Worm (Caenorhabditis elegans) whole organism, L1 larva: Measurements from ENCODE around the gene T07E3.2.

Source experiments
- C16A3.4 ChIP-seq: fragments of 150-350 bp; optimal IDR thresholded peaks from 2 replicates; lab custom pipeline; 2014; ENCODE audit warnings: missing biosample characterization, missing genetic modification characterization
- C34B4.2 ChIP-seq: sonication (generic microtip); optimal IDR thresholded peaks from 2 replicates; lab custom pipeline; 2017; ENCODE audit warnings: mild to moderate bottlenecking, missing genetic modification characterization, missing compliant biosample characterization
- aly-2 ChIP-seq: fragments of 150-350 bp; optimal IDR thresholded peaks from 2 replicates; lab custom pipeline; 2014; ENCODE audit warnings: missing biosample characterization, missing genetic modification characterization
- ama-1 ChIP-seq: fragments of 150-350 bp; optimal IDR thresholded peaks from 2 replicates; lab custom pipeline; 2014
- blmp-1 ChIP-seq: fragments of 150-350 bp; optimal IDR thresholded peaks from 2 replicates; lab custom pipeline; 2014; ENCODE audit warnings: missing biosample characterization, missing genetic modification characterization
- ceh-63 ChIP-seq: fragments of 200-800 bp; sonication (Bioruptor generic); optimal IDR thresholded peaks from 2 replicates; lab custom pipeline; 2018; ENCODE audit warnings: mild to moderate bottlenecking, missing genetic modification characterization, missing compliant biosample characterization
- ceh-82 ChIP-seq, 3 experiments: fragments of 150-350 bp in 1 of 3; sonication (generic microtip) in 2 of 3; optimal IDR thresholded peaks; 2 replicates each; lab custom pipeline; 2014 to 2017; ENCODE audit warnings: missing biosample characterization in 3 of 3, missing genetic modification characterization in 3 of 3
- ceh-90 ChIP-seq: sonication (generic microtip); optimal IDR thresholded peaks from 2 replicates; lab custom pipeline; 2016; ENCODE audit warnings: missing genetic modification characterization, missing compliant biosample characterization
- dpl-1 ChIP-seq, 3 experiments: fragments of 150-350 bp in 2 of 3; sonication (generic microtip) in 1 of 3; optimal IDR thresholded peaks; 2 replicates each; lab custom pipeline; 2014 to 2017; ENCODE audit warnings: missing biosample characterization in 3 of 3, missing genetic modification characterization in 3 of 3, missing genetic modification reagents in 3 of 3
- dsc-1 ChIP-seq: sonication (generic microtip); optimal IDR thresholded peaks from 2 replicates; lab custom pipeline; 2016; ENCODE audit warnings: mild to moderate bottlenecking, missing genetic modification characterization, missing compliant biosample characterization
- egl-27 ChIP-seq, 2 experiments: fragments of 150-350 bp in 1 of 2; sonication (generic microtip); optimal IDR thresholded peaks; 3 replicates each; lab custom pipeline; 2017 to 2018; ENCODE audit warnings: missing biosample characterization in 2 of 2, missing genetic modification characterization in 2 of 2, missing genetic modification reagents in 2 of 2
- elt-2 ChIP-seq: sonication (generic microtip); optimal IDR thresholded peaks from 2 replicates; lab custom pipeline; 2016; ENCODE audit warnings: missing genetic modification characterization, mild to moderate bottlenecking, inconsistent platforms, missing compliant biosample characterization, missing genetic modification reagents
- elt-3 ChIP-seq, 6 experiments: fragments of 150-350 bp in 1 of 6; sonication (generic microtip); optimal IDR thresholded peaks; 2 replicates each; lab custom pipeline; 2017 to 2018; ENCODE audit warnings: missing biosample characterization in 6 of 6, missing genetic modification characterization in 6 of 6, inconsistent platforms in 1 of 6
- fkh-10 ChIP-seq: sonication (generic microtip); optimal IDR thresholded peaks from 2 replicates; lab custom pipeline; 2017; ENCODE audit warnings: missing biosample characterization, missing genetic modification reagents, missing genetic modification characterization
- fkh-8 ChIP-seq: sonication (generic microtip); optimal IDR thresholded peaks from 2 replicates; lab custom pipeline; 2016; ENCODE audit warnings: mild to moderate bottlenecking, missing genetic modification characterization, missing compliant biosample characterization
- grh-1 ChIP-seq: fragments of 200-800 bp; sonication (Bioruptor generic); IDR thresholded peaks from 2 replicates; pipeline ENCODE4 v1.3.6; 2022; ENCODE audit warnings: missing genetic modification reagents, missing genetic modification characterization, missing compliant biosample characterization
- hlh-17 ChIP-seq: fragments of 200-800 bp; sonication (Bioruptor generic); optimal IDR thresholded peaks from 2 replicates; lab custom pipeline; 2018; ENCODE audit warnings: missing genetic modification characterization, mild to moderate bottlenecking, missing compliant biosample characterization, moderate library complexity, borderline replicate concordance
- irx-1 ChIP-seq: sonication (generic microtip); optimal IDR thresholded peaks from 2 replicates; lab custom pipeline; 2016; ENCODE audit warnings: missing genetic modification characterization, missing compliant biosample characterization
- isw-1 ChIP-seq: fragments of 200-800 bp; sonication (Bioruptor generic); IDR thresholded peaks from 2 replicates; pipeline ENCODE4 v1.3.6; 2022; ENCODE audit warnings: missing genetic modification characterization, missing compliant biosample characterization
- jun-1 ChIP-seq: fragments of 150-350 bp; optimal IDR thresholded peaks from 2 replicates; lab custom pipeline; 2014; ENCODE audit warnings: missing biosample characterization, missing genetic modification reagents, missing genetic modification characterization
- lin-15B ChIP-seq: fragments of 150-350 bp; sonication (generic microtip); optimal IDR thresholded peaks from 3 replicates; lab custom pipeline; 2014; ENCODE audit warnings: missing biosample characterization, missing genetic modification characterization
- lin-35 ChIP-seq, 2 experiments: fragments of 150-350 bp; optimal IDR thresholded peaks; 2 replicates each; lab custom pipeline; 2014; ENCODE audit warnings: missing biosample characterization in 2 of 2, missing genetic modification characterization in 2 of 2, missing genetic modification reagents in 2 of 2
- lin-39 ChIP-seq: fragments of 150-350 bp; optimal IDR thresholded peaks from 2 replicates; lab custom pipeline; 2014; ENCODE audit warnings: missing biosample characterization, missing genetic modification reagents, missing genetic modification characterization
- lsy-2 ChIP-seq, 2 experiments: fragments of 150-350 bp; optimal IDR thresholded peaks; 2 replicates each; lab custom pipeline; 2014; ENCODE audit warnings: missing biosample characterization in 2 of 2, missing genetic modification characterization in 2 of 2
- mab-9 ChIP-seq: fragments of 200-800 bp; sonication (Bioruptor generic); IDR thresholded peaks from 2 replicates; pipeline ENCODE4 v1.3.6; 2022; ENCODE audit warnings: missing genetic modification reagents, missing genetic modification characterization, missing compliant biosample characterization
- mep-1 ChIP-seq: fragments of 150-350 bp; optimal IDR thresholded peaks from 2 replicates; lab custom pipeline; 2014; ENCODE audit warnings: missing biosample characterization, missing genetic modification characterization
- nhr-12 ChIP-seq: sonication (generic microtip); optimal IDR thresholded peaks from 2 replicates; lab custom pipeline; 2017; ENCODE audit warnings: missing biosample characterization, missing genetic modification characterization
- nhr-20 ChIP-seq: sonication (generic microtip); optimal IDR thresholded peaks from 2 replicates; lab custom pipeline; 2016; ENCODE audit warnings: mild to moderate bottlenecking, missing genetic modification characterization, missing compliant biosample characterization
- nhr-47 ChIP-seq: sonication (generic microtip); optimal IDR thresholded peaks from 2 replicates; lab custom pipeline; 2016; ENCODE audit warnings: mild to moderate bottlenecking, missing genetic modification characterization, moderate library complexity, missing compliant biosample characterization
- nhr-76 ChIP-seq: sonication (generic microtip); optimal IDR thresholded peaks from 2 replicates; lab custom pipeline; 2017; ENCODE audit warnings: missing biosample characterization, missing genetic modification characterization
- nhr-85 ChIP-seq: sonication (generic microtip); peaks from one replicate; lab custom pipeline; 2016; ENCODE audit warnings: missing genetic modification characterization, inconsistent platforms, missing compliant biosample characterization
- pag-3 ChIP-seq: sonication (generic microtip); optimal IDR thresholded peaks from 2 replicates; lab custom pipeline; 2017; ENCODE audit warnings: missing genetic modification characterization, mild to moderate bottlenecking, missing compliant biosample characterization, antibody characterized with exemption, borderline replicate concordance; ENCODE audit not compliant: insufficient read depth
- pqm-1 ChIP-seq: sonication (generic microtip); optimal IDR thresholded peaks from 3 replicates; lab custom pipeline; 2017; ENCODE audit warnings: missing biosample characterization, missing genetic modification characterization
- rnt-1 ChIP-seq: sonication (generic microtip); optimal IDR thresholded peaks from 2 replicates; lab custom pipeline; 2016; ENCODE audit warnings: mild to moderate bottlenecking, missing genetic modification characterization, moderate library complexity, missing compliant biosample characterization
- snpc-4 ChIP-seq: fragments of 150-350 bp; optimal IDR thresholded peaks from 2 replicates; lab custom pipeline; 2014; ENCODE audit warnings: missing biosample characterization, missing genetic modification characterization
- snu-23 ChIP-seq: sonication (generic microtip); optimal IDR thresholded peaks from 2 replicates; lab custom pipeline; 2016; ENCODE audit warnings: missing genetic modification characterization, missing compliant biosample characterization
- sptf-1 ChIP-seq: fragments of 150-350 bp; optimal IDR thresholded peaks from 2 replicates; lab custom pipeline; 2014; ENCODE audit warnings: missing biosample characterization, missing genetic modification characterization
- sup-37 ChIP-seq: fragments of 200-800 bp; sonication (Bioruptor generic); optimal IDR thresholded peaks from 2 replicates; lab custom pipeline; 2018; ENCODE audit warnings: mild to moderate bottlenecking, missing genetic modification characterization, missing compliant biosample characterization
- swsn-7 ChIP-seq: sonication (generic microtip); optimal IDR thresholded peaks from 2 replicates; lab custom pipeline; 2016; ENCODE audit warnings: missing genetic modification characterization, missing compliant biosample characterization
- unc-30 ChIP-seq: sonication (generic microtip); optimal IDR thresholded peaks from 2 replicates; lab custom pipeline; 2017; ENCODE audit warnings: missing biosample characterization, missing genetic modification characterization
- unc-62 ChIP-seq: fragments of 150-350 bp; optimal IDR thresholded peaks from 2 replicates; lab custom pipeline; 2014; ENCODE audit warnings: missing biosample characterization, missing genetic modification reagents, missing genetic modification characterization
- unc-86 ChIP-seq: sonication (generic microtip); optimal IDR thresholded peaks from 2 replicates; lab custom pipeline; 2016; ENCODE audit warnings: missing genetic modification characterization, missing compliant biosample characterization
- unc-98 ChIP-seq: fragments of 200-800 bp; sonication (Bioruptor generic); IDR thresholded peaks from 2 replicates; pipeline ENCODE4 v1.3.6; 2022; ENCODE audit warnings: missing genetic modification characterization, missing compliant biosample characterization
- vab-15 ChIP-seq: sonication (generic microtip); optimal IDR thresholded peaks from 2 replicates; lab custom pipeline; 2017; ENCODE audit warnings: missing genotype, mild to moderate bottlenecking, missing genetic modification characterization, missing compliant biosample characterization
- zip-4 ChIP-seq: fragments of 200-800 bp; sonication (Bioruptor generic); optimal IDR thresholded peaks from 2 replicates; lab custom pipeline; 2018; ENCODE audit warnings: mild to moderate bottlenecking, missing genetic modification characterization, moderate library complexity, missing compliant biosample characterization

The T07E3.2 gene

ce11 chrIII:6895166-6895565 is 11.3 kb upstream of the T07E3.2 start (continued):
- TF ChIP-seq ceh-82 (tag; optimal IDR thresholded peaks at IDR 0.05; lab: Kevin White, UChicago), result peak in 2 of 3 experiments; percentile 10 to 11
- TF ChIP-seq ama-1 (lab: Kevin White, UChicago), result no peak
- TF ChIP-seq dsc-1 (tag; lab: Kevin White, UChicago), result no peak
- peak in 2 of 3 experiments; percentile 24 to 63 for TF ChIP-seq dpl-1 (GFP tag; optimal IDR thresholded peaks at IDR 0.05; lab: Kevin White, UChicago)
- no peak for TF ChIP-seq C16A3.4 (tag; lab: Kevin White, UChicago)
- no peak for TF ChIP-seq hlh-17 (GFP tag; lab: Kevin White, UChicago)
- no peak for TF ChIP-seq unc-30
- no peak for TF ChIP-seq isw-1 (GFP tag; lab: Robert Waterston, UW)
- TF ChIP-seq lsy-2 (tag; optimal IDR thresholded peaks at IDR 0.05; lab: Kevin White, UChicago), result peak; percentile 74 to 91
- no peak for TF ChIP-seq irx-1 (tag; lab: Kevin White, UChicago)
- peak; percentile 70 for TF ChIP-seq aly-2 (tag; lab: Kevin White, UChicago)
- peak; percentile 60 for TF ChIP-seq blmp-1 (tag; lab: Kevin White, UChicago)
- peak; percentile 66 for TF ChIP-seq mep-1 (tag; lab: Kevin White, UChicago)
- TF ChIP-seq nhr-47 (tag; lab: Kevin White, UChicago), result peak; percentile 58
- TF ChIP-seq grh-1 (GFP tag; lab: Robert Waterston, UW), result peak; percentile 44; the same call in 1 of the 2 replicates
- no peak for TF ChIP-seq ceh-63 (GFP tag; lab: Kevin White, UChicago)
- TF ChIP-seq zip-4, result no peak
- no peak for TF ChIP-seq mab-9
- peak; percentile 86 for TF ChIP-seq snu-23 (GFP tag; lab: Kevin White, UChicago)
- TF ChIP-seq fkh-10 (GFP tag; lab: Kevin White, UChicago), result no peak
- no peak for TF ChIP-seq unc-98 (GFP tag; lab: Robert Waterston, UW)
- no peak for TF ChIP-seq C34B4.2 (tag; lab: Kevin White, UChicago)
- no peak for TF ChIP-seq pqm-1 (tag; lab: Kevin White, UChicago)
- TF ChIP-seq egl-27 (tag; optimal IDR thresholded peaks at IDR 0.05; lab: Kevin White, UChicago), result no peak
- TF ChIP-seq lin-15B, result no peak
- peak; percentile 50 for TF ChIP-seq swsn-7 (tag; lab: Kevin White, UChicago)
- no peak for TF ChIP-seq vab-15
- TF ChIP-seq unc-86, result no peak
- no peak for TF ChIP-seq unc-62
- TF ChIP-seq sptf-1, result no peak
- TF ChIP-seq nhr-85, result peak; percentile 87
- TF ChIP-seq, all 84 proteins: peak for 33

ce11 chrIII:6895677-6896076 is 10.8 kb upstream of the T07E3.2 start:
- no peak for TF ChIP-seq unc-30
- TF ChIP-seq lin-39 (tag; lab: Kevin White, UChicago), result no peak
- no peak for TF ChIP-seq nhr-20 (tag; lab: Kevin White, UChicago)
- no peak for TF ChIP-seq vab-15
- TF ChIP-seq elt-2 (tag; lab: Kevin White, UChicago), result no peak
- no peak for TF ChIP-seq pag-3 (tag; lab: Kevin White, UChicago)
- TF ChIP-seq lin-35 (GFP tag; optimal IDR thresholded peaks at IDR 0.05; lab: Kevin White, UChicago), result no peak
- TF ChIP-seq snpc-4 (tag; lab: Kevin White, UChicago), result no peak
- no peak for TF ChIP-seq elt-3 (tag; optimal IDR thresholded peaks at IDR 0.05; lab: Kevin White, UChicago)
- no peak for TF ChIP-seq fkh-8 (tag; lab: Kevin White, UChicago)
- TF ChIP-seq sup-37 (GFP tag; lab: Kevin White, UChicago), result no peak
- TF ChIP-seq nhr-12 (tag; lab: Kevin White, UChicago), result no peak
- no peak for TF ChIP-seq nhr-76
- no peak for TF ChIP-seq ceh-90
- no peak for TF ChIP-seq rnt-1 (tag; lab: Kevin White, UChicago)
- TF ChIP-seq blmp-1 (tag; lab: Kevin White, UChicago), result no peak
- no peak for TF ChIP-seq jun-1
- no peak for TF ChIP-seq lin-15B
- TF ChIP-seq swsn-7 (tag; lab: Kevin White, UChicago), result no peak
- TF ChIP-seq pqm-1 (tag; lab: Kevin White, UChicago), result no peak
